Worm (Caenorhabditis elegans) whole organism, dauer: ENCODE data around the gene ZK1098.6.

Source experiments
- unc-62 ChIP-seq: sonication (generic microtip); optimal IDR thresholded peaks from 2 replicates; lab custom pipeline; 2017; ENCODE audit warnings: missing biosample characterization, missing genetic modification reagents, missing genetic modification characterization

The ZK1098.6 gene

DNA sequence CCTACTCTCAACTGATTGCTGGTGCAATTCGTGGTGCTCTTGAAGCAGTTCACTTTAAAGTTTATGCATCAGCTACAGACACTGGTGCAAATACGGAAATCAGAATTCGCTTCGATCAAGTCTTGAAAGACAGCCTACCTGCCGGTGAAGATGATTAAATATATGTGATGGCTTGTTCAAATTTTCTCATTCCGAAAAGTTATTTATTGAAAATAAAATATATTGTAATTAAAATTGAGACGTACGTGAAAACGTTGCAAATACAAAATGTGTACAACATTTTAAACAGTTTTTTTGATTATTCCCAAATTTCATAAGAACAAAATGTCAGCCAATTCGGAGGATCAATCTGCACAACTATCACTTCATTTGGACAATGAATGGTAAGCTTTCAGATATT lies at the start of gene ZK1098.6:
Gene ZK1098.6, plus strand, starts transcription at position 301 of the 400 bp plus-strand sequence.
- TF ChIP-seq unc-62 (GFP tag; lab: Kevin White, UChicago) = no peak

DNA sequence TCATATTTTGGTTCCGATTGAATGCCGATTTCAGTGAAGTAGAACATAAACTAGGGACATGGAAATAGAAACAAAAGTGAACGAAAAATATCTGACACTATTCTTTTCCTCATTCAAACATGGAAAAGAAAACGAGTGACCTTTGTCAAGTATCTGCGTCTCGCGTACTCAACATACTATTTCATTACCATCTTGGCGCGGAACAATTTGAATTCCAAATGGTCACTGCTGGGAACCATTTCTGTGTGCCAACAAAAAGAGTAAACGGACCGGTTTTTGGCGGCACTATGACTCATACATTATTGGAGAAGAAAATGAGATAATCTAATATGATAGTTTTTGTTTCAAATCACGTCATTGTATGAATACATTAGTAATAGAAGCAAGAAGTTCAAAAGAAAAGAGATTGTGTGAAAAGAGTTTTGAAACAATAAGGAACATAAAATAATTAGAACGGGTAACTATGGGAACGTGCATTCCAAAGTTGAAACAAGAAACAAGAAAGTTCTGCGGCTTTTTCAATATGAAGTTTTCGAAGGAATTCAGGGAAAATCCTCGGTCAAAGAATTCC lies 44.4 kb upstream of the ZK1098.6 start:
- TF ChIP-seq unc-62 (GFP tag; lab: Kevin White, UChicago) = no peak

- TF ChIP-seq unc-62 (GFP tag; lab: Kevin White, UChicago) = no peak
Measured at ce11 chrIII:9483716-9484115, 43.2 kb upstream of the ZK1098.6 start.

- TF ChIP-seq unc-62 (GFP tag; lab: Kevin White, UChicago) = no peak
Measured at ce11 chrIII:9485373-9485772, 41.6 kb upstream of the ZK1098.6 start, which contains the start of gene bre-3. TSS of gene bre-3 (minus strand) at chrIII:9485473.

DNA sequence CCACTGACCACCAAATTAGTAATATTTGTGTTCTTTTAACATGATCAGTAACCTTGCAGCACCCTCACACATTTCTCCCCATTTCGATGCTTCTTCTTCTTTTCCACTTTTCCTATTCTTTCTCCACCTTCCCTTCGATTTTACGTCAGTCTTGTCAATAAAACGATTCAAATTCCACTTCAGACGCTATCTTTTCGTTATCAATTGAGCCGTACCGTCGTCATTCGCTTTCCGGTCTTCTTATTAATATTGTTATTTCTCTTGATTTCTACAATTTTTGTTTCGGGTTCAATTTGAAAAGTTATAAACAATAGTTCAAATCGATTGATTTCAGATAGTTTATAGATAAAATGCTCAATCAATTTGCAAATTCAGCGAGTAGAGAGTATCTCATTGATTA lies 39.5 kb upstream of the ZK1098.6 start:
- no peak for TF ChIP-seq unc-62 (GFP tag; lab: Kevin White, UChicago)

DNA sequence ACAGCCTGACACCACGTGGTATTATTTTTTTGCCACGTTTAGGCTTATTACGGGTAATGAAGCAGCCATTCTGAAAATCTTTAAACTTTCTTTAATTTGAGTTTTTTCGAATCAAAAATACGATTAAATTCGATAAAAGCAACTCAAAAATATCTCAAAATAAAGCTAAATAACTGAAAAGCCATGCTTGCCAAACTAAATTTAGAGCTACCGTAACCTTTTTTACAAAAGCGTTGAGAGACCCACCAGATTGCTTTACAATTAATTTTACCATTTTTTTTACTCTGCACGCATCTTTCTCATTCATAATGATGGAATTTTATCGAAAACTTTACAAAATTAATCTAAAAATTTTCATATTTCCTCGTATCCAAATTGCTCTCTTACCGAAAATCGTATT lies 38.9 kb upstream of the ZK1098.6 start:
- TF ChIP-seq unc-62 (GFP tag; lab: Kevin White, UChicago) = no peak

DNA sequence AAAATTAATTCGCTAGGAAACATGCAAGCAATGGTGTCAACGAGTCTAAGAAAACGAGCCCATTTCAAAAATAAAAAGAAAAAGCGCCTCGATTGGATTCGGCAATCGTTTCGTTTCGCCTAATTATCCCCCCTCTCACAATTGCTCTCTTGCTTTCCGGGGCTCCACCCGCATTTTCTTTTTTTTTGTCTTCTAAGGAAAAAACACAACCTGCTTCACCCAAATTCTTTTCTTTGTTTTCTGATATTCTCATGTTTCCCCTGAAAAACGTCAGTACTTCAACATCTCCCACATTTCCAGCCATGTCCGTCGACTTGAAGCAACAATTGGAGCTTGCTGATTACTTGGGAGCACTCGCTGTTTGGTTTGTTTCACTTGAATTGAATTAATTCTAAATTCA lies 38.5 kb upstream of the ZK1098.6 start, which contains the start of gene nlp-36:
Gene nlp-36, plus strand, starts transcription at position 301 of the 400 bp plus-strand sequence.
- TF ChIP-seq unc-62 (GFP tag; lab: Kevin White, UChicago) = no peak

- no peak for TF ChIP-seq unc-62 (GFP tag; lab: Kevin White, UChicago)
Measured at ce11 chrIII:9489798-9490197, 37.2 kb upstream of the ZK1098.6 start.

- no peak for TF ChIP-seq unc-62 (GFP tag; lab: Kevin White, UChicago)
Measured at ce11 chrIII:9490783-9491547, 36.0 kb upstream of the ZK1098.6 start, which contains the start of the genes dars-1 and ctr-9. TSS of gene dars-1 (minus strand) at chrIII:9491215. TSS of gene ctr-9 (plus strand) at chrIII:9491396.

DNA sequence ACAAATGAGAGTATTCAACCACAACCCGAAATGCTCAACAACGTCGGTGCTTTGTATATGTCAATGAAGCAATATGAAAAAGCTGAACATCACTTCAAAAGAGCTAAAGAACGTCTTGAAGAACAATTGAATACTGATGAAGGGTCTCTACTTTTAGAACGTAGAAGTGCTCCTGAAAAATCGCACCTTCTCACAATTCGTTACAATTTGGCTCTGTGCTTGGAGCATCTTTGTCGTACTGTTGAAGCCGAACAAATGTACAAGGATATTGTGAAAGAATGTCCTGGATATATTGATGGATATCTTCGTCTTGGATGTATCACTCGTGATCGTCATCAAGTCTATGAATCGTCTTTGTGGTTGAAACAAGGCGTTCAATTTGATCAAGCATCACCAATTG lies 32.7 kb upstream of the ZK1098.6 start:
- TF ChIP-seq unc-62 (GFP tag; lab: Kevin White, UChicago) = no peak

DNA sequence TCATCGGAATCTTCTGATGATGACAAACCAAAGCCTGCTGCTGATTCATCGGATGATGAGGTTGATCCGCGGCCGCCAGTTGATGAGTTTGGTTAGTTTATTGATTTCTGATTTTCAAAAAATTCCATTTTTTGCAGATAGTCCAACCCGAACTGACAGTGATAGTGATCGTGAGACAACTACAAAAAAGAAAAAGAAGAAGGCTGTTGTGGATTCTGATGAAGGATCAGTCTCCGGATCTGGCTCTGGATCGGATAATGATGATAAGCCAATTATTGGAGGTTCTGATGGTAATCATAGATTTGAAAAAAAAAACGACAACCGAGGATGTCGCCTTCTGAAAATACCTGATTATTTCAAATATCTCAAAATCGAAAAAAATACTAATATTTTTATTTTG lies 30.9 kb upstream of the ZK1098.6 start:
- no peak for TF ChIP-seq unc-62 (GFP tag; lab: Kevin White, UChicago)

DNA sequence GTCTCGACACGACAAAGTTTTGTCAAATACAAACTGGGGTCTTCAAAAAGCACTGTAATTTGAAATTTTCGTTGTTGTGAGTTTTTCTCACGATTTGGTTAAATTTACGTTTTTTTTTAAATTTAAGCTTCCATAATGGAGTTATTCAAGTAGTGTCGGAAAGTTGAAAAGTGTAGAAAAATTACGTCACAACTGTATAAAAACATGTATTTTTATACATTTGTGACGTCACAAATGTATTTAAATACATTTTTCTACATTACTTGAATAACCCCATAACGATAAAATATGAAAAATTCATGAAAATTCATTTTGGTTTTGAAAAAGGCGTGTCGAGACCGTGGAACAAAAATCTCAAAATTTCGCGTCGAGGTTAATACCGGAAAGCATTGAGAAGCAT lies 29.5 kb upstream of the ZK1098.6 start:
- TF ChIP-seq unc-62 (GFP tag; lab: Kevin White, UChicago) = no peak

- no peak for TF ChIP-seq unc-62 (GFP tag; lab: Kevin White, UChicago)
Measured at ce11 chrIII:9500267-9500666, 26.7 kb upstream of the ZK1098.6 start, which contains the start of gene sod-4. TSS of gene sod-4 (minus strand) at chrIII:9500375.

- TF ChIP-seq unc-62 (GFP tag; lab: Kevin White, UChicago) = no peak
Measured at ce11 chrIII:9501072-9501471, 25.9 kb upstream of the ZK1098.6 start.

DNA sequence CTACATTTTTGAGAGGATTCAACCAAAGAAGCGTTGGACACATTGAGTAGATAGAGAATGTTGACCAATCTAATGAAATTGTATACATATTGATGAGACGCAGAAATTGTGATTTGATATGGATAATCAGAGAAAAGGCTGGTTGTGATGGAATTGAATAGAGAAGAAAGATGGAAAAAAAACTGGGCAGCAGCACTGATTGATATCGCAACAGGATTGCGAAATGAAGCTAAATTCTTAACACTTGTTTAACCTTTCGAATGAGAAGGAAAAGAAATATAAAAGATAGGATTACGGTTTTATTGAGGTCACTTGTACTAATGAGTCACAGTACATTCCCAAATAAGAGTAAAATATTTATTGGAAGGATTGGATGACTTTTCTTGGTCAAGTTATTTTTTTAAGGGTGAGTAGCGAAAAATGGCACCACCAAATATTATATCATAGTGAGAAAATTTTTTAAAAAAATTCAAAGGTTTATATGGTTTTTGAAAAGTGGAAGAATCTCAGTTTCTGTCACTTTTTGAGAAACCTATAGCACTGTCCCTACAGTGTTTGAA lies 24.7 kb upstream of the ZK1098.6 start:
- TF ChIP-seq unc-62 (GFP tag; lab: Kevin White, UChicago) = no peak

DNA sequence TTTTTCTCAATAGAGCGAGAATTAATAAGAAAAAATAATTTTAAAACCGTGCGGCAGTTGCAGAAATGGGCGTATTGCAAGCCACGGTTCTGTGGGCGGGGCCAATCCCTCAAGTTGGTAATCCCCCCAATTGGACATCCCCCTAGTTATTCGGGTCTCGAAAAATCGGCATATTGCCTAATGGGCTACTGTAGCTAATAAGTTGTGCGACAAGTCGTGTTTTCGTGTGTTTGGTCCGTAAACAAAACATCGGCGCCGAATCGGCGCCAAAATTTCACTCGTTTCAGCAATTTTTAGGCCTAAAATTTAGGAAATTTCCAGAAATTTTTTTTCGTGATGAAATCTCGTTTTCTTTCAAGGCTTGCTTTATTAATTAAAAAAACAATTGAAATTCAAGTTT lies 22.6 kb upstream of the ZK1098.6 start:
- TF ChIP-seq unc-62 (GFP tag; lab: Kevin White, UChicago) = no peak
